Worm (Caenorhabditis elegans): Measurements from ENCODE around the gene F26G1.10.

ce11 chrII:4786181-4786580, 12.0 kb downstream of the F26G1.10 start, which contains the start of gene msp-3:
- no peak for TF ChIP-seq R02D3.7 (tag; optimal IDR thresholded peaks at IDR 0.05)
- TF ChIP-seq ceh-82 (tag; optimal IDR thresholded peaks at IDR 0.05), result no peak
- no peak for TF ChIP-seq D1046.2 (GFP tag; IDR thresholded peaks at IDR 0.05)
- no peak for TF ChIP-seq F26F4.8 (GFP tag; conservative IDR thresholded peaks at IDR 0.05)
- no peak for TF ChIP-seq zag-1 (tag; optimal IDR thresholded peaks at IDR 0.05)
- no peak for TF ChIP-seq mep-1 (tag; optimal IDR thresholded peaks at IDR 0.05)
- no peak for TF ChIP-seq ceh-28 (tag; optimal IDR thresholded peaks at IDR 0.05)
- no peak for TF ChIP-seq ZK337.2 (GFP tag; IDR thresholded peaks at IDR 0.05)
- no peak for TF ChIP-seq nhr-77 (tag; optimal IDR thresholded peaks at IDR 0.05)

All from whole organism, L4 larva.